Worm (Caenorhabditis elegans) whole organism, midembryonic: Measurements from ENCODE around the gene B0457.6.

Experiments used
- cog-1 ChIP-seq: sonication (generic microtip); optimal IDR thresholded peaks from 2 replicates; lab custom pipeline; 2016; ENCODE audit warnings: missing genetic modification characterization, missing compliant biosample characterization
- flt-1 ChIP-seq: fragments of 200-800 bp; sonication (Bioruptor generic); IDR thresholded peaks from 2 replicates; pipeline ENCODE4 v1.3.6; 2022; ENCODE audit warnings: missing genetic modification characterization, missing compliant biosample characterization
- klf-2 ChIP-seq: fragments of 200-800 bp; sonication (Bioruptor generic); conservative IDR thresholded peaks from 2 replicates; pipeline ENCODE4 v1.3.6; 2022; ENCODE audit warnings: missing genetic modification reagents, missing genetic modification characterization, missing compliant biosample characterization
- med-1 ChIP-seq: sonication (generic microtip); optimal IDR thresholded peaks from 2 replicates; lab custom pipeline; 2017; ENCODE audit warnings: missing genetic modification characterization, mild to moderate bottlenecking, missing compliant biosample characterization, antibody characterized with exemption, missing genetic modification reagents; ENCODE audit not compliant: insufficient read depth
- tab-1 ChIP-seq: fragments of 200-800 bp; sonication (Bioruptor generic); IDR thresholded peaks from 2 replicates; pipeline ENCODE4 v1.3.6; 2022; ENCODE audit warnings: missing genetic modification characterization, missing compliant biosample characterization

ce11 chrII:8912523-8913017, 9.7 kb upstream of the B0457.6 start:
- TF ChIP-seq med-1 (GFP tag; lab: Kevin White, UChicago) (no peak), flt-1 (GFP tag; lab: Robert Waterston, UW) (no peak), cog-1 (tag; lab: Kevin White, UChicago) (no peak), tab-1 (no peak), klf-2 (no peak)
